Fruit fly (Drosophila melanogaster) whole organism, wandering third instar larva: ENCODE measurements around the gene Cbp20.

Experiments used
- CG9705 ChIP-seq: fragments of 200-800 bp; sonication (Bioruptor generic); optimal IDR thresholded peaks from 2 replicates; lab custom pipeline; 2018; ENCODE audit warnings: missing biosample characterization, mild to moderate bottlenecking, missing genetic modification characterization
- Dfd ChIP-seq: fragments of >200 bp; optimal IDR thresholded peaks from 2 replicates; lab custom pipeline; 2017; ENCODE audit warnings: missing biosample characterization, missing genetic modification characterization
- Hr78 ChIP-seq: fragments of >200 bp; optimal IDR thresholded peaks from 2 replicates; lab custom pipeline; 2017; ENCODE audit warnings: missing biosample characterization, missing genetic modification characterization
- psq ChIP-seq: fragments of 200-800 bp; sonication (Bioruptor generic); optimal IDR thresholded peaks from 3 replicates; lab custom pipeline; 2017; ENCODE audit warnings: missing biosample characterization, mild to moderate bottlenecking, missing genetic modification characterization, moderate library complexity
- tai ChIP-seq: sonication (Bioruptor generic); optimal IDR thresholded peaks from 2 replicates; lab custom pipeline; 2016; ENCODE audit warnings: missing biosample characterization, missing genetic modification characterization

DNA sequence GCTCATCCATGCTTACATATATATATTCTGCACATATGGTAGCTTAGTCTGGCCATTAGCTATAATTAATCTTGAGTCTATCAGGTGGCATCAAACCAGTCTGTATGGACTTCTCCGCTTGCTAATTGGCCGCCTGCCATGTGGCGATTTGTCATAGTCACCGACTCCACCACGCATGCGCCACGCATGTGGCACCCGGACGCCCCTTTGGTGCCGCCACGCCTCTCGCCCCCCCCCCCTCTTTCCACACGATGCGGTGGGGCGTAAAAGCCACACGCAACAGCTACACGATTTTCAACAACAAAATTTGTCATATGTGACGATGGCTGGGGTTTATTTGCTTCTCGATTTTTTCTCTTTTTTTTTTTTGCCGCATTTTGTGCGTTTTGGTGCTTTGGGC lies 10.8 kb upstream of the Cbp20 start:
- TF ChIP-seq Dfd (GFP tag; lab: Kevin White, UChicago): peak; percentile 5
- TF ChIP-seq Hr78 (GFP tag; lab: Kevin White, UChicago): no peak
- no peak for TF ChIP-seq tai
- TF ChIP-seq psq (GFP tag; lab: Kevin White, UChicago): no peak
- no peak for TF ChIP-seq CG9705 (GFP tag; lab: Kevin White, UChicago)
